Fruit fly (Drosophila melanogaster) whole organism, embryonic: ENCODE data around the gene CG33986.

Experiments used
- CG10209 ChIP-seq: fragments of 200-800 bp; sonication (Bioruptor generic); optimal IDR thresholded peaks from 3 replicates; lab custom pipeline; 2017; ENCODE audit warnings: missing biosample characterization, mild to moderate bottlenecking, missing genetic modification characterization, missing genetic modification reagents
- CG1024 ChIP-seq: fragments of 200-800 bp; sonication (Bioruptor generic); IDR thresholded peaks from 2 replicates; pipeline ENCODE4 v1.3.6; 2022; ENCODE audit warnings: missing biosample characterization, missing genetic modification characterization
- CG13624 ChIP-seq: fragments of 200-800 bp; sonication (Bioruptor generic); optimal IDR thresholded peaks from 2 replicates; lab custom pipeline; 2016; ENCODE audit warnings: missing biosample characterization, missing genetic modification characterization
- CG14014 ChIP-seq: fragments of 200-800 bp; sonication (Bioruptor generic); IDR thresholded peaks from 2 replicates; pipeline ENCODE4 v1.3.6; 2022; ENCODE audit warnings: missing biosample characterization, missing genetic modification characterization
- CG14441 ChIP-seq: fragments of 200-800 bp; sonication (Bioruptor generic); IDR thresholded peaks from 2 replicates; pipeline ENCODE4 v1.3.6; 2022; ENCODE audit warnings: missing biosample characterization, missing genetic modification characterization
- CG17186 ChIP-seq: fragments of 200-800 bp; sonication (Bioruptor generic); optimal IDR thresholded peaks from 3 replicates; lab custom pipeline; 2017; ENCODE audit warnings: missing biosample characterization, missing genetic modification reagents, missing genetic modification characterization
- CG18262 ChIP-seq: fragments of 200-800 bp; optimal IDR thresholded peaks from 3 replicates; lab custom pipeline; 2019; ENCODE audit warnings: missing biosample characterization, mild to moderate bottlenecking, missing genetic modification characterization, moderate library complexity
- CG18764 ChIP-seq: fragments of 200-800 bp; sonication (Bioruptor generic); optimal IDR thresholded peaks from 3 replicates; lab custom pipeline; 2016; ENCODE audit warnings: missing biosample characterization, missing genetic modification characterization
- CG2712 ChIP-seq: fragments of 200-800 bp; optimal IDR thresholded peaks from 3 replicates; lab custom pipeline; 2019; ENCODE audit warnings: missing biosample characterization, mild to moderate bottlenecking, missing genetic modification characterization, moderate library complexity
- CG3281 ChIP-seq: fragments of 200-800 bp; sonication (Bioruptor generic); optimal IDR thresholded peaks from 3 replicates; lab custom pipeline; 2017; ENCODE audit warnings: missing biosample characterization, mild to moderate bottlenecking, missing genetic modification characterization
- CG33213 ChIP-seq: fragments of 200-800 bp; sonication (Bioruptor generic); optimal IDR thresholded peaks from 3 replicates; lab custom pipeline; 2016; ENCODE audit warnings: missing biosample characterization, missing genetic modification characterization
- CG5180 ChIP-seq: fragments of 200-800 bp; sonication (Bioruptor generic); optimal IDR thresholded peaks from 3 replicates; lab custom pipeline; 2017; ENCODE audit warnings: missing biosample characterization, missing genetic modification characterization, mild to moderate bottlenecking, moderate library complexity, missing genetic modification reagents
- CG6272 ChIP-seq: fragments of 200-800 bp; sonication (Bioruptor generic); IDR thresholded peaks from 2 replicates; pipeline ENCODE4 v1.3.6; 2022; ENCODE audit warnings: missing biosample characterization, missing genetic modification characterization
- CG6654 ChIP-seq: fragments of 200-800 bp; sonication (Bioruptor generic); optimal IDR thresholded peaks from 2 replicates; lab custom pipeline; 2017; ENCODE audit warnings: missing biosample characterization, mild to moderate bottlenecking, missing genetic modification characterization
- CG9609 ChIP-seq: fragments of 200-800 bp; sonication (Bioruptor generic); optimal IDR thresholded peaks from 3 replicates; lab custom pipeline; 2016; ENCODE audit warnings: missing biosample characterization, missing genetic modification characterization
- CG9797 ChIP-seq: fragments of 200-800 bp; sonication (Bioruptor generic); optimal IDR thresholded peaks from 3 replicates; lab custom pipeline; 2018; ENCODE audit warnings: missing biosample characterization, mild to moderate bottlenecking, missing genetic modification characterization
- Camta ChIP-seq: fragments of 200-800 bp; sonication (Bioruptor generic); optimal IDR thresholded peaks from 2 replicates; lab custom pipeline; 2016; ENCODE audit warnings: missing biosample characterization, missing genetic modification characterization
- D19A ChIP-seq: fragments of 200-800 bp; optimal IDR thresholded peaks from 3 replicates; lab custom pipeline; 2019; ENCODE audit warnings: missing biosample characterization, mild to moderate bottlenecking, missing genetic modification characterization, moderate library complexity
- Dip2 ChIP-seq: fragments of 200-800 bp; sonication (Bioruptor generic); IDR thresholded peaks from 2 replicates; pipeline ENCODE4 v1.3.6; 2022; ENCODE audit warnings: missing biosample characterization, missing genetic modification characterization
- Doc3 ChIP-seq: fragments of 200-800 bp; sonication (Bioruptor generic); IDR thresholded peaks from 3 replicates; pipeline ENCODE4 v1.3.6; 2022; ENCODE audit warnings: missing biosample characterization, missing genetic modification characterization; ENCODE audit not compliant: partially characterized antibody
- Dp ChIP-seq: fragments of 200-800 bp; sonication (Bioruptor generic); optimal IDR thresholded peaks from 2 replicates; lab custom pipeline; 2018; ENCODE audit warnings: missing biosample characterization, mild to moderate bottlenecking, missing genetic modification characterization, moderate library complexity
- Fer1 ChIP-seq: fragments of 200-800 bp; sonication (Bioruptor generic); optimal IDR thresholded peaks from 2 replicates; lab custom pipeline; 2017; ENCODE audit warnings: missing biosample characterization, mild to moderate bottlenecking, missing genetic modification characterization
- Fer3 ChIP-seq: fragments of 200-800 bp; sonication (Bioruptor generic); optimal IDR thresholded peaks from 2 replicates; lab custom pipeline; 2018; ENCODE audit warnings: missing biosample characterization, mild to moderate bottlenecking, missing genetic modification characterization, moderate library complexity
- Hr3 ChIP-seq: fragments of 200-800 bp; sonication (Bioruptor generic); optimal IDR thresholded peaks from 3 replicates; lab custom pipeline; 2016; ENCODE audit warnings: missing biosample characterization, missing genetic modification characterization
- NC2α ChIP-seq: fragments of 200-800 bp; sonication (Bioruptor generic); optimal IDR thresholded peaks from 2 replicates; lab custom pipeline; 2016; ENCODE audit warnings: missing biosample characterization, missing genetic modification characterization
- Pdp1 ChIP-seq, 2 experiments: fragments of 200-800 bp; sonication (Bioruptor generic); optimal IDR thresholded peaks; 3 replicates each; lab custom pipeline; 2016; ENCODE audit warnings: missing biosample characterization in 2 of 2, missing genetic modification characterization in 2 of 2, mild to moderate bottlenecking in 1 of 2, moderate library complexity in 1 of 2
- bigmax ChIP-seq: fragments of 200-800 bp; sonication (Bioruptor generic); optimal IDR thresholded peaks from 2 replicates; lab custom pipeline; 2018; ENCODE audit warnings: missing biosample characterization, mild to moderate bottlenecking, missing genetic modification characterization
- croc ChIP-seq: fragments of 200-800 bp; sonication (Bioruptor generic); conservative IDR thresholded peaks from 3 replicates; pipeline ENCODE4 v1.3.6; 2022; ENCODE audit warnings: missing biosample characterization, missing genetic modification characterization
- danr ChIP-seq: fragments of 200-800 bp; sonication (Bioruptor generic); IDR thresholded peaks from 2 replicates; pipeline ENCODE4 v1.3.6; 2022; ENCODE audit warnings: missing biosample characterization, missing genetic modification characterization
- dpn ChIP-seq, 2 experiments: fragments of 200-800 bp; sonication (Bioruptor generic); optimal IDR thresholded peaks; 3 replicates each; lab custom pipeline; 2016; ENCODE audit warnings: missing biosample characterization in 2 of 2, missing genetic modification characterization in 2 of 2
- eyg ChIP-seq: fragments of 200-800 bp; sonication (Bioruptor generic); optimal IDR thresholded peaks from 3 replicates; lab custom pipeline; 2016; ENCODE audit warnings: missing biosample characterization, missing genetic modification characterization
- hth ChIP-seq: fragments of >200 bp; optimal IDR thresholded peaks from 2 replicates; lab custom pipeline; 2017; ENCODE audit warnings: inconsistent platforms
- jing ChIP-seq: fragments of 200-800 bp; sonication (Bioruptor generic); optimal IDR thresholded peaks from 2 replicates; lab custom pipeline; 2018; ENCODE audit warnings: missing biosample characterization, mild to moderate bottlenecking, missing genetic modification characterization
- lmd ChIP-seq: fragments of 200-800 bp; sonication (Bioruptor generic); IDR thresholded peaks from 2 replicates; pipeline ENCODE4 v1.3.6; 2022; ENCODE audit warnings: missing biosample characterization, missing genetic modification characterization
- nom ChIP-seq: fragments of 200-800 bp; sonication (Bioruptor generic); optimal IDR thresholded peaks from 2 replicates; lab custom pipeline; 2017; ENCODE audit warnings: missing biosample characterization, missing genetic modification characterization, mild to moderate bottlenecking, moderate library complexity, missing genetic modification reagents
- odd ChIP-seq: fragments of 200-800 bp; sonication (Bioruptor generic); optimal IDR thresholded peaks from 2 replicates; lab custom pipeline; 2017; ENCODE audit warnings: missing biosample characterization, mild to moderate bottlenecking, missing genetic modification characterization
- phol ChIP-seq: fragments of 200-800 bp; sonication (Bioruptor generic); optimal IDR thresholded peaks from 3 replicates; lab custom pipeline; 2018; ENCODE audit warnings: missing biosample characterization, mild to moderate bottlenecking, missing genetic modification characterization, moderate library complexity
- pzg ChIP-seq: fragments of 200-800 bp; sonication (Bioruptor generic); optimal IDR thresholded peaks from 3 replicates; lab custom pipeline; 2018; ENCODE audit warnings: missing biosample characterization, mild to moderate bottlenecking, missing genetic modification characterization, moderate library complexity
- sens ChIP-seq: fragments of 200-800 bp; sonication (Bioruptor generic); peaks from one replicate; lab custom pipeline; 2016; ENCODE audit warnings: missing biosample characterization, missing genetic modification characterization
- sens-2 ChIP-seq: fragments of 200-800 bp; sonication (Bioruptor generic); IDR thresholded peaks from 2 replicates; pipeline ENCODE4 v1.3.6; 2022; ENCODE audit warnings: missing biosample characterization, missing genetic modification characterization
- sima ChIP-seq: fragments of 200-800 bp; sonication (Bioruptor generic); optimal IDR thresholded peaks from 2 replicates; lab custom pipeline; 2016; ENCODE audit warnings: missing biosample characterization, missing genetic modification characterization
- tap ChIP-seq: fragments of 200-800 bp; optimal IDR thresholded peaks from 3 replicates; lab custom pipeline; 2019; ENCODE audit warnings: missing biosample characterization, mild to moderate bottlenecking, missing genetic modification characterization, moderate library complexity
- vfl ChIP-seq: fragments of 200-800 bp; sonication (Bioruptor generic); optimal IDR thresholded peaks from 2 replicates; lab custom pipeline; 2016; ENCODE audit warnings: missing biosample characterization, missing genetic modification characterization
- zen2 ChIP-seq: fragments of 200-800 bp; sonication (Bioruptor generic); IDR thresholded peaks from 3 replicates; pipeline ENCODE4 v1.3.6; 2022; ENCODE audit warnings: missing biosample characterization, missing genetic modification characterization; ENCODE audit not compliant: partially characterized antibody

Gene CG33986

DNA sequence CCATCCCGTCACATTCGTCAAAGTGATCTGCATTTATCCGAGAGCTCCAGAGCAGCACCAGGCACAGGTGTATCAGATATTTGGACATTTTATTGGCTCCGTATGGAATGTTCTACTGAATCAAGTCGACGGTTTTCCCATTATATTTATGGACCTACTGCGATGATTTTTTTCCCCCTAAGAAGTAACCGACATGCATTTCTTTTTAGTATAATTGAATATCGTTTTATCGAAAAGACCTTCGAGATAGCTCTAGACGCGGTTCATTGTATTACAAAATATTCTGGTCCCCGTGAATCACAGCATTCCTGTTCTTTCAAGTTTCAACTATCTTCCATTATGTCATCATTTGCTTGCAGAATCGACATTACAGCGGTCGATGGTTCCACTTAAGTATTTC lies 4.1 kb upstream of the CG33986 start, which contains the start of gene obst-H:
TSS of gene obst-H (minus strand) at position 101 of the 400 bp plus-strand sequence.
- TF ChIP-seq hth (lab: Kevin White, UChicago) (no peak), sens (GFP tag; lab: Kevin White, UChicago) (peak; percentile 7)

DNA sequence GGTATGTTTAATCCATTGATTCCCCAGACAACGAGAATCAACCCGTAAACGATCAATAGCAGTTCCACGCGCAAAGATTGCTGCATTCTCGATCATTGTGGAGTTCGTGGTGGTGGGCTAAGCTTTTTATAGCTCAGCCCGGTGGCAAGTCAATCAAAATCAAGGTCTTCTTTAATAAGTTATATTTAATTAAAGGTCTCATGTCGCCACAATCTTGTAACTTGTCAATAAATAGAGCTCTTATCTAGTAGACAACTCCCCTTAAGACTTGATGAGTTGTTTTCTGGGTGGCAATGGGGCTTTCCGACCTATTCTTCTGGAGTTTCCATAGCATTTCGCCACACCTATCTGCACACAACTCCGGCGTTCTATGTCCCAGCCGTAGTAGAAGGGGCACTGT lies 3.0 kb upstream of the CG33986 start, which contains the start of gene CG42728:
TSS of gene CG42728 (minus strand) at position 101 of the 400 bp plus-strand sequence.
- TF ChIP-seq CG9609 (GFP tag; lab: Kevin White, UChicago) (no peak), nom (GFP tag; lab: Kevin White, UChicago) (no peak), Pdp1 (GFP tag; optimal IDR thresholded peaks at IDR 0.05; lab: Kevin White, UChicago) (no peak), vfl (no peak), CG13624 (GFP tag; lab: Kevin White, UChicago) (no peak), CG17186 (GFP tag; lab: Kevin White, UChicago) (no peak), NC2α (GFP tag; lab: Kevin White, UChicago) (no peak), Dip2 (GFP tag; lab: Robert Waterston, UW) (no peak), Fer1 (GFP tag; lab: Kevin White, UChicago) (no peak), croc (GFP tag; lab: Robert Waterston, UW) (no peak), CG5180 (no peak), eyg (GFP tag; lab: Kevin White, UChicago) (no peak), Hr3 (GFP tag; lab: Kevin White, UChicago) (no peak), CG9797 (GFP tag; lab: Kevin White, UChicago) (no peak), bigmax (no peak), CG1024 (GFP tag; lab: Robert Waterston, UW) (no peak)

DNA sequence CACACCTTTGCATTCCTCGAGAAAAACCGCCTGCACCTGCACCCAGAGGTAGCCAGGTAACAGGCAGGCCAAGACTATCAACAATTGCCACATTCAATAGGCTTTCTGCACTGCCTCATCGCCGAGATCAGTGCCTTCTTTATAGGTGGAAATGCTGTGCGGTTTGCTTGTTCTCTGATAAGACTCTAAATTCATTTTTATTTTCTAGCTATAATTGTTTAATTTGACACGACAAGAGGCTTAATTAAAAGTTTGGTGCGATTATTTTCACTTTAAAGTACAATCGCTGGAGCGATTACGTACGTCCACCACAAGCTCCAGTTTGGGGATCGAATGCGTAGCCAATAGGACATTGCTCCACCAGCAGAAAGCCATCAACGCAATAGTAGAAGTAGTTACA lies 2.4 kb upstream of the CG33986 start, which contains the start of gene CG42729:
TSS of gene CG42729 (minus strand) at position 101 of the 400 bp plus-strand sequence.
- TF ChIP-seq pzg (GFP tag; lab: Kevin White, UChicago), result no peak

dm6 chr3L:15526712-15527111 lies 1.7 kb upstream of the CG33986 start, which contains the start of gene CG33985:
TSS of gene CG33985 (minus strand) at chr3L:15526812.
- no peak for TF ChIP-seq CG3281 (GFP tag; lab: Kevin White, UChicago)
- TF ChIP-seq, all 482 proteins: peak for 0

- no peak for TF ChIP-seq CG18764 (GFP tag; lab: Kevin White, UChicago)
- TF ChIP-seq phol (tag; lab: Kevin White, UChicago), result peak; percentile 10
- no peak for TF ChIP-seq CG33213 (GFP tag; lab: Kevin White, UChicago)
- TF ChIP-seq jing, result no peak
- no peak for TF ChIP-seq lmd (GFP tag; lab: Robert Waterston, UW)
- no peak for TF ChIP-seq eyg (GFP tag; lab: Kevin White, UChicago)
- TF ChIP-seq zen2 (GFP tag; lab: Robert Waterston, UW), result no peak; the same call in 2 of the 3 replicates
- TF ChIP-seq tap (tag; lab: Kevin White, UChicago), result no peak
- no peak for TF ChIP-seq sens-2 (GFP tag; lab: Robert Waterston, UW)
- no peak for TF ChIP-seq D19A (tag; lab: Kevin White, UChicago)
- no peak for TF ChIP-seq dpn (GFP tag; optimal IDR thresholded peaks at IDR 0.05; lab: Kevin White, UChicago)
- TF ChIP-seq danr (GFP tag; lab: Robert Waterston, UW), result no peak
- TF ChIP-seq Doc3 (GFP tag; lab: Robert Waterston, UW), result peak; percentile 48; the same call in 2 of the 3 replicates
- no peak for TF ChIP-seq Camta (GFP tag; lab: Kevin White, UChicago)
- TF ChIP-seq CG14441 (GFP tag; lab: Robert Waterston, UW), result no peak
- TF ChIP-seq odd (GFP tag; lab: Kevin White, UChicago), result no peak
- TF ChIP-seq CG18262 (tag; lab: Kevin White, UChicago), result no peak
- TF ChIP-seq CG2712 (tag; lab: Kevin White, UChicago), result peak; percentile 29
- no peak for TF ChIP-seq sima (GFP tag; lab: Kevin White, UChicago)
- TF ChIP-seq CG6654 (GFP tag; lab: Kevin White, UChicago), result no peak
- no peak for TF ChIP-seq Fer3 (tag; lab: Kevin White, UChicago)
- TF ChIP-seq CG10209 (GFP tag; lab: Kevin White, UChicago), result no peak
- TF ChIP-seq Dp (GFP tag; lab: Kevin White, UChicago), result peak; percentile 98
- TF ChIP-seq CG14014, result no peak
- no peak for TF ChIP-seq CG6272 (GFP tag; lab: Robert Waterston, UW)
These were observed 1.2 kb downstream of the CG33986 start, which contains the start of gene CG7945 for dm6 chr3L:15523806-15524346. TSS of gene CG7945 (minus strand) at chr3L:15524137.
